Worm (Caenorhabditis elegans) whole organism, L2 larva: ENCODE data around the gene pmp-3.

Experiments used
- ZK546.5 ChIP-seq: sonication (generic microtip); optimal IDR thresholded peaks from 2 replicates; lab custom pipeline; 2017; ENCODE audit warnings: missing biosample characterization, missing genetic modification characterization
- crh-2 ChIP-seq: sonication (generic microtip); optimal IDR thresholded peaks from 2 replicates; lab custom pipeline; 2017; ENCODE audit warnings: missing biosample characterization, missing genetic modification characterization
- elt-3 ChIP-seq: sonication (generic microtip); optimal IDR thresholded peaks from 2 replicates; lab custom pipeline; 2017; ENCODE audit warnings: missing biosample characterization, missing genetic modification characterization
- lin-13 ChIP-seq: fragments of 150-350 bp; optimal IDR thresholded peaks from 2 replicates; lab custom pipeline; 2014; ENCODE audit warnings: missing biosample characterization, missing genetic modification reagents, missing genetic modification characterization
- lsy-2 ChIP-seq, 2 experiments: fragments of 150-350 bp in 1 of 2; sonication (generic microtip) in 1 of 2; optimal IDR thresholded peaks; 2 replicates each; lab custom pipeline; 2014 to 2017; ENCODE audit warnings: missing biosample characterization in 2 of 2, missing genetic modification characterization in 2 of 2
- mdl-1 ChIP-seq, 2 experiments: fragments of 150-350 bp in 1 of 2; sonication (generic microtip) in 1 of 2; optimal IDR thresholded peaks; 2 replicates each; lab custom pipeline; 2017; ENCODE audit warnings: missing biosample characterization in 2 of 2, missing genetic modification characterization in 2 of 2
- nhr-25 ChIP-seq: fragments of 150-350 bp; sonication (generic microtip); optimal IDR thresholded peaks from 3 replicates; lab custom pipeline; 2014; ENCODE audit warnings: missing biosample characterization, missing genetic modification characterization
- sma-3 ChIP-seq: sonication (generic microtip); optimal IDR thresholded peaks from 2 replicates; lab custom pipeline; 2016; ENCODE audit warnings: missing genetic modification reagents, missing genetic modification characterization, missing compliant biosample characterization
- snpc-4 ChIP-seq: fragments of 150-350 bp; optimal IDR thresholded peaks from 2 replicates; lab custom pipeline; 2014; ENCODE audit warnings: missing biosample characterization, missing genetic modification characterization
- unc-39 ChIP-seq: fragments of 150-350 bp; optimal IDR thresholded peaks from 2 replicates; lab custom pipeline; 2014; ENCODE audit warnings: missing biosample characterization, missing genetic modification characterization
- unc-62 ChIP-seq: fragments of 150-350 bp; optimal IDR thresholded peaks from 2 replicates; lab custom pipeline; 2014; ENCODE audit warnings: missing biosample characterization, missing genetic modification reagents, missing genetic modification characterization

DNA sequence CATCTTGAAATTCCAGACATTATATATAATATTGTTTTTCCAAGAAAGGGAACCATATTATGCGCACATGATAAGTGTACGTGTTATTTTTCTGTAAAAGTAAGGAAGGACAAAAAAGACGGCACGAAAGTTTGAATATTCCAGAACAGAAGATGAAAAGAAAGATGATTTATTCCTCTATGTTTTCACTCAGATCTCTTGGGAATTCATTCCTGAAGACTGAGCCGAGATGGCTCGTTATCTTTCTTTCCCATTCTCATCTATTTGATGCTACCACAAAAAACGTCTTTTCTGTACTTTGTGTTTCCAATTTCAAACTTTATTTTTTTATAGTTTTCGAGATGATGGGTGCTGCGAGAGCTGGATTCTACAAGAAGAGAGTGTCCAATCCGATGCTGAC, 42.8 kb upstream of the pmp-3 start:
- TF ChIP-seq unc-62 (GFP tag; lab: Kevin White, UChicago) (no peak), crh-2 (tag; lab: Kevin White, UChicago) (no peak), sma-3 (GFP tag; lab: Kevin White, UChicago) (no peak), unc-39 (tag; lab: Kevin White, UChicago) (no peak), ZK546.5 (tag; lab: Kevin White, UChicago) (no peak), snpc-4 (no peak), elt-3 (tag; lab: Kevin White, UChicago) (no peak), lsy-2 (tag; optimal IDR thresholded peaks at IDR 0.05; lab: Kevin White, UChicago) (peak in 1 of 2 experiments; percentile 11), lin-13 (GFP tag; lab: Kevin White, UChicago) (no peak), nhr-25 (tag; lab: Kevin White, UChicago) (no peak), mdl-1 (tag; optimal IDR thresholded peaks at IDR 0.05; lab: Kevin White, UChicago) (no peak)
